Worm (Caenorhabditis elegans): Measurements from ENCODE around the gene srv-19.

srv-19 gene

ce11 chrIV:5832801-5833200, 40.9 kb downstream of the srv-19 start:
- TF ChIP-seq ztf-23 (GFP tag; IDR thresholded peaks at IDR 0.05) = no peak
- no peak for TF ChIP-seq med-1 (GFP tag; optimal IDR thresholded peaks at IDR 0.05; ENCODE audit: insufficient read depth)
- no peak for TF ChIP-seq ztf-29 (GFP tag; IDR thresholded peaks at IDR 0.05)
- TF ChIP-seq tab-1 (GFP tag; IDR thresholded peaks at IDR 0.05) = no peak
- TF ChIP-seq ref-1 (GFP tag; conservative IDR thresholded peaks at IDR 0.05) = no peak
- no peak for TF ChIP-seq cog-1 (tag; optimal IDR thresholded peaks at IDR 0.05)
- TF ChIP-seq flt-1 (GFP tag; IDR thresholded peaks at IDR 0.05) = no peak
- no peak for TF ChIP-seq klf-2 (GFP tag; conservative IDR thresholded peaks at IDR 0.05)

DNA sequence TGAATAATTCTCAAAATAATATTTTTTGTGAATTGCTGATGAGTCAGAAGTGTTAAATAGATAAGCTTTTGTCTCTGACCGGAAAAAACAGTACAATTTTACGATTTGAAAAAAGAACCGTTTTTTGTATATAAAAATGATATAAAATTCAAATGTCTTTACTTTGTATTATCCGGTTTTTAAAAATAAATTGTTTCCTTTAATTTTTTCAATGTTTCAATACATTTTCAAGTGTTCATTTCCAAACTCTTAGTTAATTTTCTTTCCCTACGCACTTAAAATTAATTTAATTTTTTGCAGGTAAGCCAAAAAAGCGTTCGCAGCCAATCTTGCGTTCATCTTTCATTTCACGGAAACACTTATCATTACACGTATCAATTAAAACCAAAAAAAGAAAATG, 49.2 kb downstream of the srv-19 start, which contains the start of gene egal-1:
egal-1 (plus strand) TSS at position 301 of the 400 bp plus-strand sequence.
- TF ChIP-seq med-1 (GFP tag; optimal IDR thresholded peaks at IDR 0.05; ENCODE audit: insufficient read depth) (no peak), flt-1 (GFP tag; IDR thresholded peaks at IDR 0.05) (no peak), klf-2 (GFP tag; conservative IDR thresholded peaks at IDR 0.05) (no peak)

DNA sequence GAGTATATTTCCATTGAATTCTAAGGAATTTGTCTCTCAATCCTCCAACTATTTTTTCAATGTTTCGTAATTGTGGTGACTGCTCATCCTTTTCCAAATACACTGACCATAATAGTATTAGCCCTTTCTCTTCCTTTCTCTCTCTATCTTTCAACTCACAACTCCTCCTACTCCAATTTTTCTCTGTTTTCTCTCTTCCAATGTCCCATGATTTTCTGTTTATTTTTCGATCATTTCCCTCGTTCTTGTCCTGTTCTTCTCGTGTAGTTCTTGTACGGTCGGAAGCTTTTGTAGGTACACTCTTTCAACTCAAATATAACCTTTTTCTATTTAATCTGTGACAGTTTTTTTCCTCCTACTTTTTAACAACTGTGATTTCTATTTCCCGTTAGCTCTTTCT, 51.7 kb downstream of the srv-19 start:
- TF ChIP-seq tab-1 (GFP tag; IDR thresholded peaks at IDR 0.05) = no peak
- TF ChIP-seq T22C8.4 (GFP tag; IDR thresholded peaks at IDR 0.05) = no peak
- TF ChIP-seq klf-2 (GFP tag; conservative IDR thresholded peaks at IDR 0.05) = no peak
- no peak for TF ChIP-seq flt-1 (GFP tag; IDR thresholded peaks at IDR 0.05)
- no peak for TF ChIP-seq ztf-29 (GFP tag; IDR thresholded peaks at IDR 0.05)
- TF ChIP-seq ztf-23 (GFP tag; IDR thresholded peaks at IDR 0.05) = no peak
- no peak for TF ChIP-seq ref-1 (GFP tag; conservative IDR thresholded peaks at IDR 0.05)
- TF ChIP-seq med-1 (GFP tag; optimal IDR thresholded peaks at IDR 0.05; ENCODE audit: insufficient read depth) = no peak
- no peak for TF ChIP-seq cog-1 (tag; optimal IDR thresholded peaks at IDR 0.05)

Data from whole organism, midembryonic.